Fruit fly (Drosophila melanogaster) whole organism, embryonic: Measurements from ENCODE around the gene CG17549.

ENCODE experiments used
- Ada2b ChIP-seq: fragments of 200-800 bp; sonication (Bioruptor generic); IDR thresholded peaks from 2 replicates; pipeline ENCODE4 v1.3.6; 2022; ENCODE audit warnings: missing biosample characterization, missing genetic modification characterization
- Awh ChIP-seq: fragments of 200-800 bp; sonication (Bioruptor generic); IDR thresholded peaks from 2 replicates; pipeline ENCODE4, ENCODE4 v1.3.6; 2022; ENCODE audit warnings: missing biosample characterization, missing genetic modification characterization
- Blimp-1 ChIP-seq: fragments of 200-800 bp; sonication (Bioruptor generic); optimal IDR thresholded peaks from 3 replicates; lab custom pipeline; 2018; ENCODE audit warnings: missing biosample characterization, missing genetic modification characterization, mild to moderate bottlenecking, moderate library complexity, missing genetic modification reagents
- BtbVII ChIP-seq: fragments of 200-800 bp; sonication (Bioruptor generic); optimal IDR thresholded peaks from 3 replicates; lab custom pipeline; 2017; ENCODE audit warnings: missing biosample characterization, mild to moderate bottlenecking, missing genetic modification characterization
- C15 ChIP-seq: fragments of 200-800 bp; sonication (Bioruptor generic); IDR thresholded peaks from 3 replicates; pipeline ENCODE4 v1.3.6; 2022; ENCODE audit warnings: missing biosample characterization, missing genetic modification characterization
- CG10565 ChIP-seq: fragments of 200-800 bp; sonication (Bioruptor generic); optimal IDR thresholded peaks from 3 replicates; lab custom pipeline; 2016; ENCODE audit warnings: missing biosample characterization, mild to moderate bottlenecking, missing genetic modification characterization
- CG12299 ChIP-seq: fragments of 200-800 bp; sonication (Bioruptor generic); optimal IDR thresholded peaks from 2 replicates; lab custom pipeline; 2018; ENCODE audit warnings: missing biosample characterization, mild to moderate bottlenecking, missing genetic modification characterization
- CG12391 ChIP-seq: fragments of 200-800 bp; sonication (Bioruptor generic); optimal IDR thresholded peaks from 3 replicates; lab custom pipeline; 2018; ENCODE audit warnings: missing biosample characterization, mild to moderate bottlenecking, missing genetic modification characterization, moderate library complexity
- CG13894 ChIP-seq: fragments of 200-800 bp; sonication (Bioruptor generic); optimal IDR thresholded peaks from 3 replicates; lab custom pipeline; 2018; ENCODE audit warnings: missing biosample characterization, mild to moderate bottlenecking, missing genetic modification characterization, moderate library complexity
- CG15479 ChIP-seq: fragments of 200-800 bp; sonication (Bioruptor generic); optimal IDR thresholded peaks from 3 replicates; lab custom pipeline; 2019; ENCODE audit warnings: missing biosample characterization, mild to moderate bottlenecking, missing genetic modification characterization, moderate library complexity
- CG15514 ChIP-seq: fragments of 200-800 bp; sonication (Bioruptor generic); optimal IDR thresholded peaks from 3 replicates; lab custom pipeline; 2017; ENCODE audit warnings: missing biosample characterization, missing genetic modification characterization, mild to moderate bottlenecking, moderate library complexity, missing genetic modification reagents
- CG1647 ChIP-seq: fragments of 200-800 bp; sonication (Bioruptor generic); optimal IDR thresholded peaks from 3 replicates; lab custom pipeline; 2016; ENCODE audit warnings: missing biosample characterization, missing genetic modification characterization
- CG17912 ChIP-seq: fragments of 200-800 bp; sonication (Bioruptor generic); optimal IDR thresholded peaks from 2 replicates; lab custom pipeline; 2018; ENCODE audit warnings: missing biosample characterization, mild to moderate bottlenecking, missing genetic modification characterization
- CG18262 ChIP-seq: fragments of 200-800 bp; optimal IDR thresholded peaks from 3 replicates; lab custom pipeline; 2019; ENCODE audit warnings: missing biosample characterization, mild to moderate bottlenecking, missing genetic modification characterization, moderate library complexity
- CG18619 ChIP-seq: fragments of 200-800 bp; sonication (Bioruptor generic); optimal IDR thresholded peaks from 3 replicates; lab custom pipeline; 2017; ENCODE audit warnings: missing biosample characterization, mild to moderate bottlenecking, missing genetic modification characterization
- CG3065 ChIP-seq: fragments of 200-800 bp; sonication (Bioruptor generic); optimal IDR thresholded peaks from 2 replicates; lab custom pipeline; 2016; ENCODE audit warnings: missing biosample characterization, missing genetic modification characterization
- CG31224 ChIP-seq: fragments of 200-800 bp; sonication (Bioruptor generic); IDR thresholded peaks from 2 replicates; pipeline ENCODE4 v1.3.6; 2022; ENCODE audit warnings: missing biosample characterization, missing genetic modification characterization
- CG3163 ChIP-seq: fragments of 200-800 bp; sonication (Bioruptor generic); optimal IDR thresholded peaks from 3 replicates; lab custom pipeline; 2016; ENCODE audit warnings: missing biosample characterization, missing genetic modification characterization
- CG4282 ChIP-seq: fragments of 200-800 bp; sonication (Bioruptor generic); optimal IDR thresholded peaks from 2 replicates; lab custom pipeline; 2016; ENCODE audit warnings: missing biosample characterization, missing genetic modification characterization
- CG4707 ChIP-seq: fragments of 200-800 bp; sonication (Bioruptor generic); optimal IDR thresholded peaks from 2 replicates; lab custom pipeline; 2018; ENCODE audit warnings: missing biosample characterization, mild to moderate bottlenecking, missing genetic modification characterization, moderate library complexity
- CG4854 ChIP-seq: fragments of 200-800 bp; sonication (Bioruptor generic); optimal IDR thresholded peaks from 2 replicates; lab custom pipeline; 2016; ENCODE audit warnings: missing biosample characterization, missing genetic modification characterization, inconsistent platforms
- CG8944 ChIP-seq: fragments of 200-800 bp; sonication (Bioruptor generic); optimal IDR thresholded peaks from 3 replicates; lab custom pipeline; 2016; ENCODE audit warnings: missing biosample characterization, missing genetic modification characterization
- Dbx ChIP-seq: fragments of 200-800 bp; sonication (Bioruptor generic); IDR thresholded peaks from 3 replicates; pipeline ENCODE4 v1.3.6; 2022; ENCODE audit warnings: missing biosample characterization, missing genetic modification characterization
- Doc2 ChIP-seq: fragments of 200-800 bp; sonication (Bioruptor generic); IDR thresholded peaks from 2 replicates; pipeline ENCODE4 v1.3.6; 2022; ENCODE audit warnings: missing biosample characterization, missing genetic modification characterization
- Drgx ChIP-seq: fragments of 200-800 bp; sonication (Bioruptor generic); IDR thresholded peaks from 2 replicates; pipeline ENCODE4 v1.3.6; 2022; ENCODE audit warnings: missing biosample characterization, missing genetic modification characterization
- E2f1 ChIP-seq: fragments of 200-800 bp; sonication (Bioruptor generic); IDR thresholded peaks from 2 replicates; pipeline ENCODE4 v1.3.6; 2022; ENCODE audit warnings: missing biosample characterization, missing genetic modification characterization
- Elba2 ChIP-seq: fragments of 200-800 bp; sonication (Bioruptor generic); optimal IDR thresholded peaks from 3 replicates; lab custom pipeline; 2016; ENCODE audit warnings: missing biosample characterization, missing genetic modification characterization
- Hr51 ChIP-seq, 2 experiments: fragments of 200-800 bp; sonication (Bioruptor generic); optimal IDR thresholded peaks; 2 replicates in 1 of 2; 3 replicates in 1 of 2; lab custom pipeline; 2016 to 2018; ENCODE audit warnings: missing biosample characterization in 2 of 2, missing genetic modification characterization in 2 of 2, mild to moderate bottlenecking in 1 of 2, moderate library complexity in 1 of 2
- Kr ChIP-seq: fragments of 200-800 bp; sonication (Bioruptor generic); optimal IDR thresholded peaks from 2 replicates; lab custom pipeline; 2017; ENCODE audit warnings: missing biosample characterization, mild to moderate bottlenecking, missing genetic modification characterization
- MESR4 ChIP-seq: fragments of 200-800 bp; sonication (Bioruptor generic); optimal IDR thresholded peaks from 2 replicates; lab custom pipeline; 2018; ENCODE audit warnings: missing biosample characterization, mild to moderate bottlenecking, missing genetic modification characterization, moderate library complexity
- Mad ChIP-seq: fragments of 200-800 bp; sonication (Bioruptor generic); optimal IDR thresholded peaks from 2 replicates; lab custom pipeline; 2016; ENCODE audit warnings: missing biosample characterization, missing genetic modification characterization
- NK7.1 ChIP-seq: fragments of 200-800 bp; sonication (Bioruptor generic); optimal IDR thresholded peaks from 3 replicates; lab custom pipeline; 2016; ENCODE audit warnings: missing biosample characterization, missing genetic modification characterization
- Rx ChIP-seq: fragments of 200-800 bp; sonication (Bioruptor generic); IDR thresholded peaks from 2 replicates; pipeline ENCODE4 v1.3.6; 2022; ENCODE audit warnings: missing biosample characterization, missing genetic modification characterization
- Sry-δ ChIP-seq: fragments of 200-800 bp; sonication (Bioruptor generic); optimal IDR thresholded peaks from 2 replicates; lab custom pipeline; 2016; ENCODE audit warnings: missing biosample characterization, missing genetic modification characterization
- Trl ChIP-seq, 3 experiments: fragments of >200 bp in 2 of 3; fragments of 200-800 bp in 1 of 3; sonication (Bioruptor generic) in 1 of 3; optimal IDR thresholded peaks; 2 replicates in 1 of 3; 3 replicates in 2 of 3; lab custom pipeline; 2016 to 2017; ENCODE audit warnings: missing biosample characterization in 1 of 3, missing genetic modification characterization in 1 of 3
- ac ChIP-seq: fragments of 200-800 bp; sonication (Bioruptor generic); optimal IDR thresholded peaks from 3 replicates; lab custom pipeline; 2017; ENCODE audit warnings: missing biosample characterization, mild to moderate bottlenecking, missing genetic modification characterization
- aop ChIP-seq: fragments of 200-800 bp; sonication (Bioruptor generic); IDR thresholded peaks from 2 replicates; pipeline ENCODE4 v1.3.6; 2022; ENCODE audit warnings: missing biosample characterization, missing genetic modification characterization
- bowl ChIP-seq: fragments of 200-800 bp; sonication (Bioruptor generic); IDR thresholded peaks from 2 replicates; pipeline ENCODE4 v1.3.6; 2022; ENCODE audit warnings: missing biosample characterization, missing genetic modification characterization
- gce ChIP-seq: fragments of 200-800 bp; sonication (Bioruptor generic); IDR thresholded peaks from 3 replicates; pipeline ENCODE4 v1.3.6; 2022; ENCODE audit warnings: missing biosample characterization, missing genetic modification characterization
- gsb ChIP-seq: fragments of 200-800 bp; sonication (Bioruptor generic); IDR thresholded peaks from 2 replicates; pipeline ENCODE4 v1.3.6; 2022; ENCODE audit warnings: missing biosample characterization, missing genetic modification characterization
- hb ChIP-seq: fragments of 200-800 bp; sonication (Bioruptor generic); IDR thresholded peaks from 3 replicates; pipeline ENCODE4 v1.3.6; 2022; ENCODE audit warnings: missing biosample characterization, missing genetic modification characterization; ENCODE audit not compliant: partially characterized antibody
- jumu ChIP-seq: fragments of 200-800 bp; sonication (Bioruptor generic); optimal IDR thresholded peaks from 3 replicates; lab custom pipeline; 2016; ENCODE audit warnings: missing biosample characterization, missing genetic modification characterization
- luna ChIP-seq: fragments of 200-800 bp; sonication (Bioruptor generic); optimal IDR thresholded peaks from 2 replicates; lab custom pipeline; 2016; ENCODE audit warnings: missing biosample characterization, missing genetic modification characterization
- pb ChIP-seq: fragments of 200-800 bp; sonication (Bioruptor generic); optimal IDR thresholded peaks from 3 replicates; lab custom pipeline; 2016; ENCODE audit warnings: missing biosample characterization, missing genetic modification characterization
- ranshi ChIP-seq: fragments of 200-800 bp; sonication (Bioruptor generic); IDR thresholded peaks from 2 replicates; pipeline ENCODE4 v1.3.6; 2022; ENCODE audit warnings: missing biosample characterization, missing genetic modification characterization
- rib ChIP-seq: fragments of 200-800 bp; sonication (Bioruptor generic); IDR thresholded peaks from 2 replicates; pipeline ENCODE4 v1.3.6; 2022; ENCODE audit warnings: missing biosample characterization, missing genetic modification characterization
- sisA ChIP-seq: fragments of 200-800 bp; sonication (Bioruptor generic); IDR thresholded peaks from 2 replicates; pipeline ENCODE4 v1.3.6; 2022; ENCODE audit warnings: missing biosample characterization, missing genetic modification characterization
- sqz ChIP-seq: fragments of 200-800 bp; sonication (Bioruptor generic); optimal IDR thresholded peaks from 3 replicates; lab custom pipeline; 2018; ENCODE audit warnings: missing biosample characterization, mild to moderate bottlenecking, missing genetic modification characterization
- ssp ChIP-seq: fragments of 200-800 bp; sonication (Bioruptor generic); IDR thresholded peaks from 2 replicates; pipeline ENCODE4 v1.3.6; 2022; ENCODE audit warnings: missing biosample characterization, missing genetic modification characterization
- sug ChIP-seq: fragments of 200-800 bp; optimal IDR thresholded peaks from 2 replicates; lab custom pipeline; 2019; ENCODE audit warnings: missing biosample characterization, mild to moderate bottlenecking, missing genetic modification characterization, moderate library complexity
- tup ChIP-seq: fragments of 200-800 bp; sonication (Bioruptor generic); optimal IDR thresholded peaks from 2 replicates; lab custom pipeline; 2016; ENCODE audit warnings: missing biosample characterization, mild to moderate bottlenecking, missing genetic modification characterization, moderate library complexity
- z ChIP-seq: fragments of 200-800 bp; sonication (Bioruptor generic); IDR thresholded peaks from 3 replicates; pipeline ENCODE4 v1.3.6; 2022; ENCODE audit warnings: missing biosample characterization, missing genetic modification characterization

The CG17549 gene

DNA sequence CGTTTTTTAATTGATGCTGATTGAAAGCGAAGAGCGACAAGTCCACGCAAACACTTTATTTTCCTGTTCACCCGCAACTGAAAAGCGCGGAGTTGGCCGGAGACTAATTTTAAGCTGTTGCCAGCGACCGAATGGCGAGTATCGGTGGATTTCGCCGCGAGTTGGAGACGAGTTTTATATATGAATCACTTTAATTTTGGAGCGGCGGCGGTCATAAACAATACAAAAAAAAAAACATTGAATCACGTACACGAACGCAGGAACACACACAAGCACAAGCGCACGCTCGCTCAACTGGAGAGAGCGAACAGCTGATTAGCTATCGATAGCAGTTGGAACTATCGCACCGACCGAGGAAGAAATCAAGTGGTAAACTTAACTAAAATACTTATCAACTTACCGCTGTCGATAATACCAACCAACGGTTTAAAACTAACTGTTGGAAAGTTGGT is 36.5 kb upstream of the CG17549 start, which contains the start of gene Pax (continued):
- TF ChIP-seq CG17912 (GFP tag; lab: Kevin White, UChicago) = no peak
- TF ChIP-seq z (GFP tag; lab: Robert Waterston, UW) = no peak
- no peak for TF ChIP-seq gce
- TF ChIP-seq CG3065 (GFP tag; lab: Kevin White, UChicago) = no peak
- no peak for TF ChIP-seq luna (GFP tag; lab: Kevin White, UChicago)
- no peak for TF ChIP-seq Blimp-1 (GFP tag; lab: Kevin White, UChicago)
- TF ChIP-seq gsb (GFP tag; lab: Robert Waterston, UW) = no peak
- TF ChIP-seq CG12299 (tag; lab: Kevin White, UChicago) = no peak
- no peak for TF ChIP-seq sug (tag; lab: Kevin White, UChicago)
- TF ChIP-seq CG4854 = no peak
- TF ChIP-seq hb (GFP tag; lab: Robert Waterston, UW) = peak; percentile 89
- no peak for TF ChIP-seq Rx (GFP tag; lab: Robert Waterston, UW)
- TF ChIP-seq CG18262 (tag; lab: Kevin White, UChicago) = no peak
- peak; percentile 89 for TF ChIP-seq Sry-δ
- no peak for TF ChIP-seq Kr
- TF ChIP-seq ssp = no peak
- TF ChIP-seq Doc2 (GFP tag; lab: Robert Waterston, UW) = no peak
- no peak for TF ChIP-seq rib
- TF ChIP-seq sisA (GFP tag; lab: Robert Waterston, UW) = no peak
- TF ChIP-seq Dbx = 0 out of 3 replicates have a peak, but pooled peaks have one; percentile 18
- TF ChIP-seq ranshi (GFP tag; lab: Robert Waterston, UW) = no peak; the same call in 1 of the 2 replicates
- no peak for TF ChIP-seq Elba2 (GFP tag; lab: Kevin White, UChicago)
- no peak for TF ChIP-seq CG13894 (tag; lab: Kevin White, UChicago)
- no peak for TF ChIP-seq ac (GFP tag; lab: Kevin White, UChicago)
- no peak for TF ChIP-seq CG4707
- no peak for TF ChIP-seq CG8944
- TF ChIP-seq CG10565 (GFP tag; lab: Kevin White, UChicago) = no peak
- TF ChIP-seq Ada2b (GFP tag; lab: Robert Waterston, UW) = no peak
- TF ChIP-seq CG12391 (tag; lab: Kevin White, UChicago) = no peak
- no peak for TF ChIP-seq tup (GFP tag; lab: Kevin White, UChicago)
- TF ChIP-seq E2f1 (GFP tag; lab: Robert Waterston, UW) = no peak
- TF ChIP-seq Drgx (GFP tag; lab: Robert Waterston, UW) = peak; percentile 47
- no peak for TF ChIP-seq C15 (GFP tag; lab: Robert Waterston, UW)
- no peak for TF ChIP-seq pb (GFP tag; lab: Kevin White, UChicago)
- peak; percentile 64 for TF ChIP-seq CG15514
- no peak for TF ChIP-seq CG1647 (GFP tag; lab: Kevin White, UChicago)
- no peak for TF ChIP-seq bowl (GFP tag; lab: Robert Waterston, UW)
- no peak for TF ChIP-seq Awh (GFP tag; lab: Robert Waterston, UW)
- TF ChIP-seq MESR4 (GFP tag; lab: Kevin White, UChicago) = peak; percentile 21
- TF ChIP-seq aop (GFP tag; lab: Robert Waterston, UW) = no peak
- no peak for TF ChIP-seq BtbVII
- TF ChIP-seq Trl (optimal IDR thresholded peaks at IDR 0.05; lab: Kevin White, UChicago) = peak; percentile 66 to 77
- TF ChIP-seq Trl (GFP tag; optimal IDR thresholded peaks at IDR 0.05; lab: Kevin White, UChicago) = no peak
- TF ChIP-seq Hr51 (GFP tag; optimal IDR thresholded peaks at IDR 0.05; lab: Kevin White, UChicago) = no peak
- TF ChIP-seq CG18619 (GFP tag; lab: Kevin White, UChicago) = no peak
- TF ChIP-seq NK7.1 (GFP tag; lab: Kevin White, UChicago) = no peak
- TF ChIP-seq CG15479 (GFP tag; lab: Kevin White, UChicago) = no peak
- TF ChIP-seq CG4282 (GFP tag; lab: Kevin White, UChicago) = no peak
- no peak for TF ChIP-seq CG3163 (GFP tag; lab: Kevin White, UChicago)
- TF ChIP-seq sqz (GFP tag; lab: Kevin White, UChicago) = peak; percentile 96
- TF ChIP-seq CG31224 = no peak
- no peak for TF ChIP-seq jumu (GFP tag; lab: Kevin White, UChicago)
- no peak for TF ChIP-seq Mad (GFP tag; lab: Kevin White, UChicago)
